Fruit fly (Drosophila melanogaster): Measurements from ENCODE around the gene CG33322.

- TF ChIP-seq pan (optimal IDR thresholded peaks at IDR 0.05) = no peak
- no peak for TF ChIP-seq EcR (GFP tag; optimal IDR thresholded peaks at IDR 0.05)
Observed at dm6 chr2L:20840006-20840405, 24.0 kb upstream of the CG33322 start.
